Worm (Caenorhabditis elegans): Measurements from ENCODE around the gene asns-1.

asns-1 gene

DNA sequence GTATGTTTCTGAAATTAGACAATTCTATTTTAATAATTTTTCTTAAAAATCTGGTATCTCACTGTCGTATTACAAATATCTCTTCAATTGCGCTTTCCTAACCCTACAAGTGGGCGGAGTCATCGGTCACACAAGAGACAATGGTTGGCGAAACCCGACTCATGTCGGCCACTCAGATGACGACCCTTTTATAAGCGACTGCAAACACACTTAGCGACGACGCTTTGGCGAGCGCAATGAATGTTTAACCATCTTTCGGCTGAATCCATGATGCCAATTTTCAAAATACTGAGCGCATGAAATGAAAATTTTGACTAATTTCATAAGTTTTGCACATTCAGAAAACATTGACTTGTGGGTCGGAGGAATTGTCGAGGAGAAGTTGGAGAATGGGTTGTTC is 45.6 kb upstream of the asns-1 start (continued):
- TF ChIP-seq nhr-28 (tag; optimal IDR thresholded peaks at IDR 0.05) (peak; percentile 44), zag-1 (tag; optimal IDR thresholded peaks at IDR 0.05) (peak; percentile 68)

DNA sequence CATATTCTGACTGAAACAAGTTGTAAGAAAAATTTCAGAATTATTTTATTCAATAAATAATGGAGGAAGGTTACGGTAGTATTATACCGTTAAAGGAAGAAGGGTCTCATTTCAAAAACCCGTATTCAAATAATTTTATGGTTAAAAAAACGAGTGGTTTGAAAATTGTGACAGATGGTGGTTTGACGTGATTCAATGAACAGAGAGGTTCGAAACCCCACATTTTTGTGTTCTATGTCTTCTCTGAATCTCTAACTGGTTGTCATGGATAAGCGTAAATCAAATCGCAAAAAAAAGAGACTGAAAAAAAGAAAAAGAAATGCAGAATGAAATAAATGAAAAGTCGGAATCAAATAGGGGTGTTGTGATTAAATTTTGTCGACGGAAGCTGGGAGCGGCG is 38.6 kb upstream of the asns-1 start, which contains the start of gene ZK994.6:
TSS of gene ZK994.6 (minus strand) at position 101 of the 400 bp plus-strand sequence.
- TF ChIP-seq nfya-1 (tag; optimal IDR thresholded peaks at IDR 0.05; ENCODE audit: insufficient read depth) (no peak), nhr-77 (tag; optimal IDR thresholded peaks at IDR 0.05) (no peak), zag-1 (tag; optimal IDR thresholded peaks at IDR 0.05) (no peak), lin-15B (tag; optimal IDR thresholded peaks at IDR 0.05) (no peak), nhr-237 (tag; optimal IDR thresholded peaks at IDR 0.05) (no peak), unc-62 (GFP tag; optimal IDR thresholded peaks at IDR 0.05) (no peak), egl-27 (tag; optimal IDR thresholded peaks at IDR 0.05) (no peak), mml-1 (tag; optimal IDR thresholded peaks at IDR 0.05) (no peak)

DNA sequence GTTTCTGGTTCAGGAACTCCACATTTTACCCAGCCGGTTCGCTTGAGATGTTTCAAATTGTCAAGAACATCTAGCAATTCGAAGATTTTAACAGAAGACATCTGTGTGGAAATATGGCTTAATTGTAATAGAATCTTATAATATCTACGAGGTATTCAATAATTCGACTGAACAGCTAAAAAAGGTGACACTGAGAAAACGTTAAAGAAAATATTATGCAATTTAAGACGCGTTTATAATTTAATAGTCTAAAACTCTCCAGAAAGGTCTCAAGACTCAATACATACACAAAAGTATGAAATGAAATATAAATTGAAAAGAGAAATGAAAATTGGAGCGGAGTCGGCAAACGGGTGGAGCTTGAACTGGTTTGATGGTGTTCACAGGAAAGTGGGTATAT is 32.6 kb upstream of the asns-1 start, which contains the start of gene F45F2.9:
TSS of gene F45F2.9 (minus strand) at position 101 of the 400 bp plus-strand sequence.
- no peak for TF ChIP-seq lsy-12 (tag; optimal IDR thresholded peaks at IDR 0.05)
- no peak for TF ChIP-seq pha-4 (tag; optimal IDR thresholded peaks at IDR 0.05)
- TF ChIP-seq ceh-9 (tag; optimal IDR thresholded peaks at IDR 0.05) = no peak
- TF ChIP-seq unc-62 (GFP tag; optimal IDR thresholded peaks at IDR 0.05) = no peak
- TF ChIP-seq snpc-4 (tag; optimal IDR thresholded peaks at IDR 0.05) = no peak
- no peak for TF ChIP-seq elt-1 (tag; optimal IDR thresholded peaks at IDR 0.05)

DNA sequence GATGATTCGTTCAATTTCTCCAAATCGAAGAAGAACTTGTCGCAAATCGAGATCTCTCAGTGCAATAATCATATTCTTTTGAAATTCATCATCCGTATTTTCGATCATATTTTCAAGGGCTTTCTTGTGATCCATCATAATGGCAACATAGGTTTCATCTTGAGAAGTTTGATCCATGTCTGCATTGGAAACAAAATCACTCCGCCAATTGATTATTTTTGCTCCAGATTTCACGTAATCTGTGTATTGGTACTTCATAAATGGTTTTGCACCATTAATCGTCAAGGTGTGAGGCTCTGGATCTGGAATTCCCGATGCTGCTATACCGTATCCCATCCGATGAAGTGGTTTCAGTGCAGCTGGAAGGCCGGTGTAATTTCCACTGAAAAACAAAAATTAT is 29.5 kb upstream of the asns-1 start:
- no peak for TF ChIP-seq eor-1 (tag; optimal IDR thresholded peaks at IDR 0.05)
- no peak for TF ChIP-seq ama-1 (optimal IDR thresholded peaks at IDR 0.05)
- TF ChIP-seq lsy-12 (tag; optimal IDR thresholded peaks at IDR 0.05) = no peak
- TF ChIP-seq unc-39 (tag; optimal IDR thresholded peaks at IDR 0.05) = no peak
- TF ChIP-seq skn-1 (tag; optimal IDR thresholded peaks at IDR 0.05) = no peak
- no peak for TF ChIP-seq nhr-43 (tag; optimal IDR thresholded peaks at IDR 0.05; ENCODE audit: poor library complexity, severe bottlenecking)
- no peak for TF ChIP-seq pha-4 (tag; optimal IDR thresholded peaks at IDR 0.05)
- TF ChIP-seq tbx-2 (tag; optimal IDR thresholded peaks at IDR 0.05) = no peak
- no peak for TF ChIP-seq nhr-76 (tag; optimal IDR thresholded peaks at IDR 0.05)
- no peak for TF ChIP-seq elt-1 (tag; optimal IDR thresholded peaks at IDR 0.05)
- TF ChIP-seq egl-5 (tag; optimal IDR thresholded peaks at IDR 0.05) = no peak
- TF ChIP-seq ceh-82 (tag; optimal IDR thresholded peaks at IDR 0.05) = no peak
- TF ChIP-seq nhr-11 (tag; optimal IDR thresholded peaks at IDR 0.05) = no peak
- TF ChIP-seq ztf-4 (tag; optimal IDR thresholded peaks at IDR 0.05) = no peak
- TF ChIP-seq jun-1 (tag; optimal IDR thresholded peaks at IDR 0.05) = no peak
- no peak for TF ChIP-seq nfya-1 (tag; optimal IDR thresholded peaks at IDR 0.05; ENCODE audit: insufficient read depth)

- TF ChIP-seq ztf-4 (tag; optimal IDR thresholded peaks at IDR 0.05) (no peak), nhr-12 (tag; optimal IDR thresholded peaks at IDR 0.05) (no peak), zag-1 (tag; optimal IDR thresholded peaks at IDR 0.05) (no peak), lsy-12 (tag; optimal IDR thresholded peaks at IDR 0.05) (no peak)
Measured at ce11 chrV:8517711-8518110, 28.3 kb upstream of the asns-1 start.

ce11 chrV:8518283-8518682 is 27.7 kb upstream of the asns-1 start:
- TF ChIP-seq nfya-1 (tag; optimal IDR thresholded peaks at IDR 0.05; ENCODE audit: insufficient read depth) (peak; percentile 54), skn-1 (tag; optimal IDR thresholded peaks at IDR 0.05) (no peak), lin-15B (tag; optimal IDR thresholded peaks at IDR 0.05) (no peak), hmg-11 (tag; optimal IDR thresholded peaks at IDR 0.05) (peak; percentile 53), elt-1 (tag; optimal IDR thresholded peaks at IDR 0.05) (no peak), ama-1 (optimal IDR thresholded peaks at IDR 0.05) (no peak), lin-39 (tag; optimal IDR thresholded peaks at IDR 0.05) (peak; percentile 39)

DNA sequence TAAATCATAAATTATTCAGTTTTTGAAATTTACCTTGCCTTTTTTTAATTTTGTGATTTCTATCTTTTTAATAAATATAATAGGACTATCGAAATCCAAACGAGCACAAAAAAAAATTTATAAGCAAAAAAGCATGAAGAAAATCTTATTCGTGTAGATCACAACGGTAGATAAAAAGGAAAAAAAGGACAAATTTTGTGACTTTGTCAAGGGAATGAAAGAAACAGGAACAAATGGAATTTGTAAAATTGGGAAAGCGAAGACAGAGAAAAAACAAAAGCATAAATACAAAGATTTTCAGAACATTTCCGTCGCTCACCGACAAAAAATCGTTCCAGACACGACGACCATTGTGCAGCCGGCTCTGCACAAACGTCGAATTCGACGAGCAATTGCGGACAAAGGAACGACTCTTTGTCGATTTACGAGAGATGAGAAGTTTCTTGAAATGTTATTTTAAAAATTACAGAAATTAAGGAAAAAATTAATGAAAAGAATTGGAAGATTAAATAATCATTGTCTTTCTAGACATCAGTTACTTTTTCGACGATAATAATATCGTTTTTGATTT is 27.1 kb upstream of the asns-1 start, which contains the start of gene F45F2.10:
TSS of gene F45F2.10 (minus strand) at position 51 of the 571 bp plus-strand sequence.
- TF ChIP-seq ztf-4 (tag; optimal IDR thresholded peaks at IDR 0.05) (no peak), unc-39 (tag; optimal IDR thresholded peaks at IDR 0.05) (no peak), elt-2 (tag; optimal IDR thresholded peaks at IDR 0.05) (peak; percentile 26), sea-2 (GFP tag; optimal IDR thresholded peaks at IDR 0.05) (no peak), ama-1 (optimal IDR thresholded peaks at IDR 0.05) (no peak), nhr-237 (tag; optimal IDR thresholded peaks at IDR 0.05) (no peak), elt-3 (tag; optimal IDR thresholded peaks at IDR 0.05) (no peak), ceh-82 (tag; optimal IDR thresholded peaks at IDR 0.05) (no peak), daf-12 (tag; optimal IDR thresholded peaks at IDR 0.05) (no peak), nhr-25 (tag; optimal IDR thresholded peaks at IDR 0.05) (no peak), fos-1 (tag; optimal IDR thresholded peaks at IDR 0.05) (no peak), elt-1 (tag; optimal IDR thresholded peaks at IDR 0.05) (no peak), mdl-1 (tag; optimal IDR thresholded peaks at IDR 0.05) (no peak), zag-1 (tag; optimal IDR thresholded peaks at IDR 0.05) (no peak), mml-1 (tag; optimal IDR thresholded peaks at IDR 0.05) (no peak), lsy-12 (tag; optimal IDR thresholded peaks at IDR 0.05) (no peak), fkh-10 (GFP tag; optimal IDR thresholded peaks at IDR 0.05) (no peak), ceh-9 (tag; optimal IDR thresholded peaks at IDR 0.05) (no peak), R02D3.7 (tag; optimal IDR thresholded peaks at IDR 0.05) (peak; percentile 76), nhr-77 (tag; optimal IDR thresholded peaks at IDR 0.05) (no peak), nhr-67 (tag; optimal IDR thresholded peaks at IDR 0.05) (no peak), jun-1 (tag; optimal IDR thresholded peaks at IDR 0.05) (no peak), nhr-12 (tag; optimal IDR thresholded peaks at IDR 0.05) (no peak)

Data from whole organism, L3 larva.